Fruit fly (Drosophila melanogaster) whole organism, embryonic: ENCODE results near the gene CG17221.

Source experiments
- Ada2b ChIP-seq: fragments of 200-800 bp; sonication (Bioruptor generic); IDR thresholded peaks from 2 replicates; pipeline ENCODE4 v1.3.6; 2022; ENCODE audit warnings: missing biosample characterization, missing genetic modification characterization
- Aef1 ChIP-seq: fragments of 200-800 bp; sonication (Bioruptor generic); IDR thresholded peaks from 3 replicates; pipeline ENCODE4 v1.3.6; 2022; ENCODE audit warnings: missing biosample characterization, missing genetic modification characterization
- Awh ChIP-seq: fragments of 200-800 bp; sonication (Bioruptor generic); IDR thresholded peaks from 2 replicates; pipeline ENCODE4, ENCODE4 v1.3.6; 2022; ENCODE audit warnings: missing biosample characterization, missing genetic modification characterization
- BtbVII ChIP-seq: fragments of 200-800 bp; sonication (Bioruptor generic); optimal IDR thresholded peaks from 3 replicates; lab custom pipeline; 2017; ENCODE audit warnings: missing biosample characterization, mild to moderate bottlenecking, missing genetic modification characterization
- CG12299 ChIP-seq: fragments of 200-800 bp; sonication (Bioruptor generic); optimal IDR thresholded peaks from 2 replicates; lab custom pipeline; 2018; ENCODE audit warnings: missing biosample characterization, mild to moderate bottlenecking, missing genetic modification characterization
- CG1233 ChIP-seq: fragments of 200-800 bp; sonication (Bioruptor generic); optimal IDR thresholded peaks from 4 replicates; lab custom pipeline; 2018; ENCODE audit warnings: missing biosample characterization, mild to moderate bottlenecking, missing genetic modification characterization
- CG12744 ChIP-seq: fragments of 200-800 bp; sonication (Bioruptor generic); optimal IDR thresholded peaks from 2 replicates; lab custom pipeline; 2016; ENCODE audit warnings: missing biosample characterization, missing genetic modification characterization
- CG14441 ChIP-seq: fragments of 200-800 bp; sonication (Bioruptor generic); IDR thresholded peaks from 2 replicates; pipeline ENCODE4 v1.3.6; 2022; ENCODE audit warnings: missing biosample characterization, missing genetic modification characterization
- CG15479 ChIP-seq: fragments of 200-800 bp; sonication (Bioruptor generic); optimal IDR thresholded peaks from 3 replicates; lab custom pipeline; 2019; ENCODE audit warnings: missing biosample characterization, mild to moderate bottlenecking, missing genetic modification characterization, moderate library complexity
- CG15696 ChIP-seq: fragments of 200-800 bp; sonication (Bioruptor generic); optimal IDR thresholded peaks from 2 replicates; lab custom pipeline; 2019; ENCODE audit warnings: missing biosample characterization, mild to moderate bottlenecking, missing genetic modification characterization, moderate library complexity
- CG18476 ChIP-seq: fragments of 200-800 bp; sonication (Bioruptor generic); optimal IDR thresholded peaks from 2 replicates; lab custom pipeline; 2016; ENCODE audit warnings: missing biosample characterization, mild to moderate bottlenecking, missing genetic modification characterization
- CG32767 ChIP-seq: fragments of 200-800 bp; sonication (Bioruptor generic); IDR thresholded peaks from 2 replicates; pipeline ENCODE4 v1.3.6; 2022; ENCODE audit warnings: missing biosample characterization, missing genetic modification characterization
- CG33557 ChIP-seq: fragments of 200-800 bp; sonication (Bioruptor generic); optimal IDR thresholded peaks from 2 replicates; lab custom pipeline; 2019; ENCODE audit warnings: missing biosample characterization, mild to moderate bottlenecking, missing genetic modification characterization, moderate library complexity
- CG3995 ChIP-seq: fragments of 200-800 bp; sonication (Bioruptor generic); optimal IDR thresholded peaks from 3 replicates; lab custom pipeline; 2016; ENCODE audit warnings: missing biosample characterization, missing genetic modification characterization
- CG42726 ChIP-seq: fragments of 200-800 bp; sonication (Bioruptor generic); IDR thresholded peaks from 2 replicates; pipeline ENCODE4 v1.3.6; 2022; ENCODE audit warnings: missing biosample characterization, missing genetic modification characterization; ENCODE audit not compliant: partially characterized antibody
- CG4854 ChIP-seq: fragments of 200-800 bp; sonication (Bioruptor generic); optimal IDR thresholded peaks from 2 replicates; lab custom pipeline; 2016; ENCODE audit warnings: missing biosample characterization, missing genetic modification characterization, inconsistent platforms
- CG9876 ChIP-seq: fragments of 200-800 bp; sonication (Bioruptor generic); optimal IDR thresholded peaks from 2 replicates; lab custom pipeline; 2016; ENCODE audit warnings: missing biosample characterization, missing genetic modification characterization
- Dll ChIP-seq: fragments of 200-800 bp; sonication (Bioruptor generic); IDR thresholded peaks from 4 replicates; pipeline ENCODE4 v1.3.6; 2022; ENCODE audit warnings: missing biosample characterization, missing genetic modification characterization; ENCODE audit not compliant: partially characterized antibody
- Dp ChIP-seq: fragments of 200-800 bp; sonication (Bioruptor generic); optimal IDR thresholded peaks from 2 replicates; lab custom pipeline; 2018; ENCODE audit warnings: missing biosample characterization, mild to moderate bottlenecking, missing genetic modification characterization, moderate library complexity
- Drgx ChIP-seq: fragments of 200-800 bp; sonication (Bioruptor generic); IDR thresholded peaks from 2 replicates; pipeline ENCODE4 v1.3.6; 2022; ENCODE audit warnings: missing biosample characterization, missing genetic modification characterization
- Hr51 ChIP-seq, 2 experiments: fragments of 200-800 bp; sonication (Bioruptor generic); optimal IDR thresholded peaks; 2 replicates in 1 of 2; 3 replicates in 1 of 2; lab custom pipeline; 2016 to 2018; ENCODE audit warnings: missing biosample characterization in 2 of 2, missing genetic modification characterization in 2 of 2, mild to moderate bottlenecking in 1 of 2, moderate library complexity in 1 of 2
- Lpt ChIP-seq: fragments of >200 bp; optimal IDR thresholded peaks from 2 replicates; lab custom pipeline; 2018; ENCODE audit warnings: missing biosample characterization, missing genetic modification characterization
- Nf-YB ChIP-seq: fragments of 200-800 bp; sonication (Bioruptor generic); optimal IDR thresholded peaks from 3 replicates; lab custom pipeline; 2019; ENCODE audit warnings: missing biosample characterization, mild to moderate bottlenecking, missing genetic modification characterization, moderate library complexity
- abd-A ChIP-seq: fragments of 200-800 bp; sonication (Bioruptor generic); optimal IDR thresholded peaks from 3 replicates; lab custom pipeline; 2019; ENCODE audit warnings: missing biosample characterization, mild to moderate bottlenecking, missing genetic modification characterization, moderate library complexity
- ato ChIP-seq: fragments of 200-800 bp; sonication (Bioruptor generic); IDR thresholded peaks from 2 replicates; pipeline ENCODE4 v1.3.6; 2022; ENCODE audit warnings: missing biosample characterization, missing genetic modification characterization; ENCODE audit not compliant: partially characterized antibody
- cas ChIP-seq: fragments of 200-800 bp; sonication (Bioruptor generic); IDR thresholded peaks from 2 replicates; pipeline ENCODE4 v1.3.6; 2022; ENCODE audit warnings: missing biosample characterization, missing genetic modification characterization
- chm ChIP-seq: fragments of 200-800 bp; sonication (Bioruptor generic); IDR thresholded peaks from 2 replicates; pipeline ENCODE4 v1.3.6; 2022; ENCODE audit warnings: missing biosample characterization, missing genetic modification characterization
- crol ChIP-seq: fragments of 200-800 bp; sonication (Bioruptor generic); IDR thresholded peaks from 2 replicates; pipeline ENCODE4 v1.3.6; 2022; ENCODE audit warnings: missing biosample characterization, missing genetic modification characterization
- cwo ChIP-seq: fragments of 200-800 bp; sonication (Bioruptor generic); optimal IDR thresholded peaks from 3 replicates; lab custom pipeline; 2017; ENCODE audit warnings: missing biosample characterization, missing genetic modification characterization, mild to moderate bottlenecking, moderate library complexity, missing genetic modification reagents
- disco-r ChIP-seq: fragments of 200-800 bp; sonication (Bioruptor generic); optimal IDR thresholded peaks from 2 replicates; lab custom pipeline; 2016; ENCODE audit warnings: missing biosample characterization, missing genetic modification characterization
- dpn ChIP-seq, 2 experiments: fragments of 200-800 bp; sonication (Bioruptor generic); optimal IDR thresholded peaks; 3 replicates each; lab custom pipeline; 2016; ENCODE audit warnings: missing biosample characterization in 2 of 2, missing genetic modification characterization in 2 of 2
- eve ChIP-seq, 2 experiments: fragments of >200 bp; optimal IDR thresholded peaks; 2 replicates each; lab custom pipeline; 2017; ENCODE audit warnings: missing biosample characterization in 2 of 2, missing genetic modification characterization in 2 of 2
- her ChIP-seq: fragments of 200-800 bp; sonication (Bioruptor generic); optimal IDR thresholded peaks from 2 replicates; lab custom pipeline; 2016; ENCODE audit warnings: missing biosample characterization, missing genetic modification characterization
- lab ChIP-seq: fragments of 200-800 bp; sonication (Bioruptor generic); optimal IDR thresholded peaks from 3 replicates; lab custom pipeline; 2017; ENCODE audit warnings: missing biosample characterization, missing genetic modification characterization, mild to moderate bottlenecking, moderate library complexity, missing genetic modification reagents
- lov ChIP-seq, 2 experiments: fragments of 200-800 bp in 1 of 2; fragments of >200 bp in 1 of 2; sonication (Bioruptor generic) in 1 of 2; IDR thresholded peaks in 1 of 2; optimal IDR thresholded peaks in 1 of 2; 2 replicates in 1 of 2; 3 replicates in 1 of 2; pipeline versions ENCODE4 v1.3.6 to Lab custom; 2017 to 2022; ENCODE audit warnings: missing biosample characterization in 1 of 2, missing genetic modification characterization in 1 of 2
- nerfin-1 ChIP-seq: fragments of 200-800 bp; sonication (Bioruptor generic); optimal IDR thresholded peaks from 3 replicates; lab custom pipeline; 2019; ENCODE audit warnings: missing biosample characterization, mild to moderate bottlenecking, missing genetic modification characterization, moderate library complexity
- pfk ChIP-seq: fragments of 200-800 bp; sonication (Bioruptor generic); optimal IDR thresholded peaks from 2 replicates; lab custom pipeline; 2018; ENCODE audit warnings: missing biosample characterization, mild to moderate bottlenecking, missing genetic modification characterization, moderate library complexity
- pita ChIP-seq: fragments of 200-800 bp; sonication (Bioruptor generic); optimal IDR thresholded peaks from 2 replicates; lab custom pipeline; 2017; ENCODE audit warnings: missing biosample characterization, mild to moderate bottlenecking, missing genetic modification characterization
- pnt ChIP-seq: fragments of 200-800 bp; sonication (Bioruptor generic); optimal IDR thresholded peaks from 3 replicates; lab custom pipeline; 2016; ENCODE audit warnings: missing biosample characterization, missing genetic modification characterization
- ranshi ChIP-seq: fragments of 200-800 bp; sonication (Bioruptor generic); IDR thresholded peaks from 2 replicates; pipeline ENCODE4 v1.3.6; 2022; ENCODE audit warnings: missing biosample characterization, missing genetic modification characterization
- sc ChIP-seq, 3 experiments: fragments of >200 bp in 2 of 3; fragments of 200-800 bp in 1 of 3; sonication (Bioruptor generic) in 1 of 3; optimal IDR thresholded peaks; 2 replicates in 2 of 3; 3 replicates in 1 of 3; lab custom pipeline; 2017; ENCODE audit warnings: mild to moderate bottlenecking in 1 of 3, missing biosample characterization in 1 of 3, missing genetic modification characterization in 1 of 3, missing genetic modification reagents in 1 of 3
- scrt ChIP-seq: fragments of 200-800 bp; sonication (Bioruptor generic); optimal IDR thresholded peaks from 2 replicates; lab custom pipeline; 2018; ENCODE audit warnings: missing biosample characterization, mild to moderate bottlenecking, missing genetic modification characterization, moderate library complexity
- sna ChIP-seq: fragments of 200-800 bp; sonication (Bioruptor generic); IDR thresholded peaks from 2 replicates; pipeline ENCODE4 v1.3.6; 2022; ENCODE audit warnings: missing biosample characterization, missing genetic modification characterization; ENCODE audit not compliant: partially characterized antibody
- sqz ChIP-seq: fragments of 200-800 bp; sonication (Bioruptor generic); optimal IDR thresholded peaks from 3 replicates; lab custom pipeline; 2018; ENCODE audit warnings: missing biosample characterization, mild to moderate bottlenecking, missing genetic modification characterization
- tna ChIP-seq: fragments of 200-800 bp; sonication (Bioruptor generic); IDR thresholded peaks from 2 replicates; pipeline ENCODE4 v1.3.6; 2022; ENCODE audit warnings: missing biosample characterization, missing genetic modification characterization; ENCODE audit not compliant: partially characterized antibody
- tup ChIP-seq: fragments of 200-800 bp; sonication (Bioruptor generic); optimal IDR thresholded peaks from 2 replicates; lab custom pipeline; 2016; ENCODE audit warnings: missing biosample characterization, mild to moderate bottlenecking, missing genetic modification characterization, moderate library complexity
- unpg ChIP-seq: fragments of 200-800 bp; sonication (Bioruptor generic); optimal IDR thresholded peaks from 3 replicates; lab custom pipeline; 2018; ENCODE audit warnings: missing biosample characterization, mild to moderate bottlenecking, missing genetic modification characterization, moderate library complexity
- vvl ChIP-seq: fragments of 200-800 bp; sonication (Bioruptor generic); IDR thresholded peaks from 2 replicates; pipeline ENCODE4 v1.3.6; 2022; ENCODE audit warnings: missing biosample characterization, missing genetic modification characterization
- zen2 ChIP-seq: fragments of 200-800 bp; sonication (Bioruptor generic); IDR thresholded peaks from 3 replicates; pipeline ENCODE4 v1.3.6; 2022; ENCODE audit warnings: missing biosample characterization, missing genetic modification characterization; ENCODE audit not compliant: partially characterized antibody

Gene CG17221

dm6 chr2L:2999113-2999512 lies 40.7 kb upstream of the CG17221 start, which contains the start of gene Ccdc85 (continued):
- TF ChIP-seq cas (GFP tag; lab: Robert Waterston, UW) (no peak), nerfin-1 (tag; lab: Kevin White, UChicago) (no peak), CG14441 (GFP tag; lab: Robert Waterston, UW) (no peak), Awh (GFP tag; lab: Robert Waterston, UW) (no peak), pnt (GFP tag; lab: Kevin White, UChicago) (no peak), sc (optimal IDR thresholded peaks at IDR 0.05; lab: Kevin White, UChicago) (no peak), sc (GFP tag; optimal IDR thresholded peaks at IDR 0.05; lab: Kevin White, UChicago) (no peak), CG1233 (no peak), eve (GFP tag; optimal IDR thresholded peaks at IDR 0.05; lab: Kevin White, UChicago) (no peak), lov (optimal IDR thresholded peaks at IDR 0.05; lab: Kevin White, UChicago) (no peak), lov (GFP tag; IDR thresholded peaks at IDR 0.05; lab: Robert Waterston, UW) (0 out of 3 replicates have a peak, but pooled peaks have one; percentile 26), CG18476 (GFP tag; lab: Kevin White, UChicago) (no peak), abd-A (tag; lab: Kevin White, UChicago) (no peak), unpg (peak; percentile 25), Dll (GFP tag; lab: Robert Waterston, UW) (peak; percentile 93), Ada2b (GFP tag; lab: Robert Waterston, UW) (no peak), dpn (GFP tag; optimal IDR thresholded peaks at IDR 0.05; lab: Kevin White, UChicago) (no peak), CG3995 (peak; percentile 93), CG15479 (GFP tag; lab: Kevin White, UChicago) (no peak), Drgx (GFP tag; lab: Robert Waterston, UW) (no peak), tup (GFP tag; lab: Kevin White, UChicago) (no peak), Nf-YB (GFP tag; lab: Kevin White, UChicago) (peak; percentile 18), sna (peak; percentile 96), CG12744 (GFP tag; lab: Kevin White, UChicago) (no peak), CG32767 (GFP tag; lab: Robert Waterston, UW) (no peak), Aef1 (no peak), vvl (GFP tag; lab: Robert Waterston, UW) (peak; percentile 70), lab (GFP tag; lab: Kevin White, UChicago) (no peak), Hr51 (GFP tag; optimal IDR thresholded peaks at IDR 0.05; lab: Kevin White, UChicago) (no peak), disco-r (no peak), her (GFP tag; lab: Kevin White, UChicago) (peak; percentile 47), chm (GFP tag; lab: Robert Waterston, UW) (no peak), Dp (peak; percentile 67), pita (GFP tag; lab: Kevin White, UChicago) (no peak), sqz (no peak), Lpt (no peak), scrt (GFP tag; lab: Kevin White, UChicago) (no peak), CG9876 (no peak), CG33557 (GFP tag; lab: Kevin White, UChicago) (peak; percentile 7), ranshi (GFP tag; lab: Robert Waterston, UW) (no peak), crol (no peak), cwo (GFP tag; lab: Kevin White, UChicago) (no peak), tna (peak; percentile 100), CG4854 (GFP tag; lab: Kevin White, UChicago) (no peak), CG15696 (tag; lab: Kevin White, UChicago) (no peak), BtbVII (GFP tag; lab: Kevin White, UChicago) (peak; percentile 15), ato (peak; percentile 99), zen2 (GFP tag; lab: Robert Waterston, UW) (peak; percentile 98), pfk (GFP tag; lab: Kevin White, UChicago) (no peak), CG12299 (tag; lab: Kevin White, UChicago) (no peak), CG42726 (peak; percentile 92)
